1 fruit fly cellular context compared by ENCODE assay signal in the genomic region with DNA sequence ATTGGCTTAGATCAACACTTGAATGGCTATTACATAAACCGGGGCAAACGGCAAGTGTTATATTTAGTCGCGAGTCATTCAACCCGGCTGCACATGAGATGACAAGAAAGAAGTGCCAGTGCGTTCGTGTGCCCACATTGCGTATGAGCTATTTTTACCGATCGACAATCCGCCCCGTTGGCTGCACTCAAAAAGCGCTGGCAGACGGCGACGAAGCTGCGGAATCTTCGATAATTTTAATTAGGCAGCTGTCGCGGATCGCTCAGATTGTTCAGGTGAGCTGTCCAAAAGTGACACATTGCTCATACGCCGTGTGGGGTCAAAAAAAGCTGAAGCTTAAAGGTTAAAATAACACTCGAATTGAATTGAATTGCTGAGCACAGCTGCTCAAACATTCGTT.
TF ChIP-seq lines count a peak whose summit lies in the region.

No protein-coding gene starts in this region.

TF ChIP-seq in whole organism, embryonic, 481 proteins besides CTCF, POLR2A, EP300 and RAD21 (continued from another document):
- TF ChIP-seq pzg (GFP tag; optimal IDR thresholded peaks at IDR 0.05; lab: Kevin White, UChicago) (no peak), nau (GFP tag; optimal IDR thresholded peaks at IDR 0.05; lab: Kevin White, UChicago) (peak; percentile 82), Aef1 (GFP tag; IDR thresholded peaks at IDR 0.05; lab: Robert Waterston, UW) (no peak), slou (GFP tag; optimal IDR thresholded peaks at IDR 0.05; lab: Kevin White, UChicago) (no peak), CG11560 (tag; IDR thresholded peaks at IDR 0.05; lab: Robert Waterston, UW) (no peak), chm (GFP tag; IDR thresholded peaks at IDR 0.05; lab: Robert Waterston, UW) (no peak), CG6689 (GFP tag; IDR thresholded peaks at IDR 0.05; lab: Robert Waterston, UW) (no peak), CG10959 (GFP tag; IDR thresholded peaks at IDR 0.05; lab: Robert Waterston, UW) (no peak), CG12104 (GFP tag; optimal IDR thresholded peaks at IDR 0.05; lab: Kevin White, UChicago) (no peak), CG2889 (GFP tag; IDR thresholded peaks at IDR 0.05; lab: Robert Waterston, UW) (no peak), Antp (GFP tag; optimal IDR thresholded peaks at IDR 0.05; lab: Kevin White, UChicago) (no peak), gsb-n (tag; optimal IDR thresholded peaks at IDR 0.05; lab: Kevin White, UChicago) (no peak), CG11695 (GFP tag; IDR thresholded peaks at IDR 0.05; lab: Robert Waterston, UW) (no peak), croc (GFP tag; conservative IDR thresholded peaks at IDR 0.05; lab: Robert Waterston, UW) (no peak), CG1233 (GFP tag; optimal IDR thresholded peaks at IDR 0.05; lab: Kevin White, UChicago) (no peak)
